Worm (Caenorhabditis elegans): ENCODE measurements around the gene H02F09.3.

ce11 chrX:1568377-1568776 lies at the start of gene H02F09.3:
- TF ChIP-seq klf-2 (GFP tag; conservative IDR thresholded peaks at IDR 0.05) (no peak), ztf-29 (GFP tag; IDR thresholded peaks at IDR 0.05) (no peak), ref-1 (GFP tag; conservative IDR thresholded peaks at IDR 0.05) (no peak), tab-1 (GFP tag; IDR thresholded peaks at IDR 0.05) (no peak), T22C8.4 (GFP tag; IDR thresholded peaks at IDR 0.05) (no peak), med-1 (GFP tag; optimal IDR thresholded peaks at IDR 0.05; ENCODE audit: insufficient read depth) (no peak), flt-1 (GFP tag; IDR thresholded peaks at IDR 0.05) (no peak), cog-1 (tag; optimal IDR thresholded peaks at IDR 0.05) (no peak), ztf-23 (GFP tag; IDR thresholded peaks at IDR 0.05) (no peak)

Data from whole organism, midembryonic.